Worm (Caenorhabditis elegans): ENCODE results near the gene F57G4.11.

DNA sequence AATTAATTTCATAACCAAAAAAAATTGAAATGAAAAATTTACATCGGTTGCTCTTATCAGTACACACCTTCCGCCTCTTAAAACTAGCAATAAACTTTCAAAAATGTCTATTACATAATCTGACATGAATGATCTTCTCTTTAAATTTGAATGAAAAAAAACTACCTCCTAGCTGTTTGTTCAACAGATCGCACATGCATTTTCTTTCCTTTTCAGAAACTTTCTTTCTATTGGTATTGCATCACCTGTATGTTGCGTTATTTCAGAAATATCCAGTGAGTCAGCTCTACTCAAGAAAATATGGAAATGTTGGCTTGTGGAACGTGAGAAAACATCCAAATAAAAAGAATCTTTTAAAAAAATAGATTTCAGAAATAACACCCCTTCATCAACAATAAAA lies 1.8 kb upstream of the F57G4.11 start, which contains the start of gene F57G4.1:
- TF ChIP-seq ama-1 (optimal IDR thresholded peaks at IDR 0.05) (no peak), aly-1 (tag; optimal IDR thresholded peaks at IDR 0.05) (no peak), flt-1 (GFP tag; IDR thresholded peaks at IDR 0.05) (no peak), F13C5.2 (tag; optimal IDR thresholded peaks at IDR 0.05) (no peak), ceh-36 (tag; optimal IDR thresholded peaks at IDR 0.05) (no peak), scrt-1 (GFP tag; IDR thresholded peaks at IDR 0.05) (no peak), tbx-37 (GFP tag; conservative IDR thresholded peaks at IDR 0.05) (no peak), tbx-11 (GFP tag; IDR thresholded peaks at IDR 0.05) (no peak), pes-1 (GFP tag; IDR thresholded peaks at IDR 0.05) (no peak), sea-1 (GFP tag; conservative IDR thresholded peaks at IDR 0.05) (no peak), hmg-4 (GFP tag; optimal IDR thresholded peaks at IDR 0.05) (no peak), ceh-13 (GFP tag; optimal IDR thresholded peaks at IDR 0.05) (no peak)
